Fruit fly (Drosophila melanogaster) whole organism, embryonic: ENCODE data around the gene Nf-YC.

ENCODE experiments used
- B-H2 ChIP-seq: fragments of 200-800 bp; sonication (Bioruptor generic); optimal IDR thresholded peaks from 2 replicates; lab custom pipeline; 2018; ENCODE audit warnings: missing biosample characterization, mild to moderate bottlenecking, missing genetic modification characterization
- Bteb2 ChIP-seq: fragments of 200-800 bp; sonication (Bioruptor generic); optimal IDR thresholded peaks from 2 replicates; lab custom pipeline; 2016; ENCODE audit warnings: missing biosample characterization, missing genetic modification characterization
- CG12236 ChIP-seq: fragments of 200-800 bp; sonication (Bioruptor generic); optimal IDR thresholded peaks from 2 replicates; lab custom pipeline; 2016; ENCODE audit warnings: missing biosample characterization, missing genetic modification characterization
- CG14710 ChIP-seq: fragments of 200-800 bp; sonication (Bioruptor generic); optimal IDR thresholded peaks from 3 replicates; lab custom pipeline; 2019; ENCODE audit warnings: missing biosample characterization, mild to moderate bottlenecking, missing genetic modification characterization, moderate library complexity
- CG15601 ChIP-seq: fragments of 200-800 bp; sonication (Bioruptor generic); optimal IDR thresholded peaks from 3 replicates; lab custom pipeline; 2019; ENCODE audit warnings: missing biosample characterization, mild to moderate bottlenecking, missing genetic modification characterization, moderate library complexity
- CG1603 ChIP-seq: fragments of 200-800 bp; sonication (Bioruptor generic); optimal IDR thresholded peaks from 2 replicates; lab custom pipeline; 2019; ENCODE audit warnings: missing biosample characterization, mild to moderate bottlenecking, missing genetic modification characterization, moderate library complexity
- CG16813 ChIP-seq: fragments of 200-800 bp; sonication (Bioruptor generic); IDR thresholded peaks from 3 replicates; pipeline ENCODE4 v1.3.6; 2022; ENCODE audit warnings: missing biosample characterization, missing genetic modification characterization; ENCODE audit not compliant: partially characterized antibody
- CG17186 ChIP-seq: fragments of 200-800 bp; sonication (Bioruptor generic); optimal IDR thresholded peaks from 3 replicates; lab custom pipeline; 2017; ENCODE audit warnings: missing biosample characterization, missing genetic modification reagents, missing genetic modification characterization
- CG3847 ChIP-seq: fragments of 200-800 bp; sonication (Bioruptor generic); IDR thresholded peaks from 2 replicates; pipeline ENCODE4 v1.3.6; 2022; ENCODE audit warnings: missing biosample characterization, missing genetic modification characterization
- CG8089 ChIP-seq: fragments of 200-800 bp; sonication (Bioruptor generic); optimal IDR thresholded peaks from 3 replicates; lab custom pipeline; 2016; ENCODE audit warnings: missing biosample characterization, missing genetic modification characterization
- CG9437 ChIP-seq: fragments of 200-800 bp; sonication (Bioruptor generic); optimal IDR thresholded peaks from 2 replicates; lab custom pipeline; 2018; ENCODE audit warnings: missing biosample characterization, mild to moderate bottlenecking, missing genetic modification characterization
- CG9797 ChIP-seq: fragments of 200-800 bp; sonication (Bioruptor generic); optimal IDR thresholded peaks from 3 replicates; lab custom pipeline; 2018; ENCODE audit warnings: missing biosample characterization, mild to moderate bottlenecking, missing genetic modification characterization
- Chrac-16 ChIP-seq: fragments of 200-800 bp; sonication (Bioruptor generic); optimal IDR thresholded peaks from 3 replicates; lab custom pipeline; 2016; ENCODE audit warnings: missing biosample characterization, missing genetic modification characterization
- CkIIα-i1 ChIP-seq: fragments of 200-800 bp; sonication (Bioruptor generic); IDR thresholded peaks from 2 replicates; pipeline ENCODE4 v1.3.6; 2022; ENCODE audit warnings: missing biosample characterization, missing genetic modification characterization
- D ChIP-seq, 2 experiments: fragments of 200-800 bp in 1 of 2; fragments of >200 bp in 1 of 2; sonication (Bioruptor generic) in 1 of 2; optimal IDR thresholded peaks; 2 replicates in 1 of 2; 3 replicates in 1 of 2; lab custom pipeline; 2017; ENCODE audit warnings: mild to moderate bottlenecking in 1 of 2, missing biosample characterization in 1 of 2, missing genetic modification characterization in 1 of 2, missing genetic modification reagents in 1 of 2
- D19A ChIP-seq: fragments of 200-800 bp; optimal IDR thresholded peaks from 3 replicates; lab custom pipeline; 2019; ENCODE audit warnings: missing biosample characterization, mild to moderate bottlenecking, missing genetic modification characterization, moderate library complexity
- Dad ChIP-seq: fragments of 200-800 bp; sonication (Bioruptor generic); optimal IDR thresholded peaks from 3 replicates; lab custom pipeline; 2016; ENCODE audit warnings: missing biosample characterization, missing genetic modification characterization
- Dbx ChIP-seq: fragments of 200-800 bp; sonication (Bioruptor generic); IDR thresholded peaks from 3 replicates; pipeline ENCODE4 v1.3.6; 2022; ENCODE audit warnings: missing biosample characterization, missing genetic modification characterization
- Dip2 ChIP-seq: fragments of 200-800 bp; sonication (Bioruptor generic); IDR thresholded peaks from 2 replicates; pipeline ENCODE4 v1.3.6; 2022; ENCODE audit warnings: missing biosample characterization, missing genetic modification characterization
- Doc2 ChIP-seq: fragments of 200-800 bp; sonication (Bioruptor generic); IDR thresholded peaks from 2 replicates; pipeline ENCODE4 v1.3.6; 2022; ENCODE audit warnings: missing biosample characterization, missing genetic modification characterization
- Drgx ChIP-seq: fragments of 200-800 bp; sonication (Bioruptor generic); IDR thresholded peaks from 2 replicates; pipeline ENCODE4 v1.3.6; 2022; ENCODE audit warnings: missing biosample characterization, missing genetic modification characterization
- E2f1 ChIP-seq: fragments of 200-800 bp; sonication (Bioruptor generic); IDR thresholded peaks from 2 replicates; pipeline ENCODE4 v1.3.6; 2022; ENCODE audit warnings: missing biosample characterization, missing genetic modification characterization
- ERR ChIP-seq: fragments of 200-800 bp; sonication (Bioruptor generic); optimal IDR thresholded peaks from 2 replicates; lab custom pipeline; 2016; ENCODE audit warnings: missing biosample characterization, missing genetic modification characterization
- Fer1 ChIP-seq: fragments of 200-800 bp; sonication (Bioruptor generic); optimal IDR thresholded peaks from 2 replicates; lab custom pipeline; 2017; ENCODE audit warnings: missing biosample characterization, mild to moderate bottlenecking, missing genetic modification characterization
- Jarid2 ChIP-seq: fragments of 200-800 bp; sonication (Bioruptor generic); optimal IDR thresholded peaks from 3 replicates; lab custom pipeline; 2017; ENCODE audit warnings: mild to moderate bottlenecking, missing biosample characterization, missing genetic modification reagents, missing genetic modification characterization
- NC2β ChIP-seq: fragments of 200-800 bp; sonication (Bioruptor generic); optimal IDR thresholded peaks from 2 replicates; lab custom pipeline; 2016; ENCODE audit warnings: missing biosample characterization, missing genetic modification characterization
- PHDP ChIP-seq: fragments of 200-800 bp; sonication (Bioruptor generic); optimal IDR thresholded peaks from 3 replicates; lab custom pipeline; 2018; ENCODE audit warnings: missing biosample characterization, mild to moderate bottlenecking, missing genetic modification characterization, moderate library complexity
- Rfx ChIP-seq: fragments of 200-800 bp; sonication (Bioruptor generic); IDR thresholded peaks from 2 replicates; pipeline ENCODE4 v1.3.6; 2022; ENCODE audit warnings: missing biosample characterization, missing genetic modification characterization
- Sry-β ChIP-seq: fragments of 200-800 bp; sonication (Bioruptor generic); optimal IDR thresholded peaks from 2 replicates; lab custom pipeline; 2018; ENCODE audit warnings: missing biosample characterization, mild to moderate bottlenecking, missing genetic modification characterization, moderate library complexity
- ash1 ChIP-seq: fragments of 200-800 bp; sonication (Bioruptor generic); optimal IDR thresholded peaks from 2 replicates; lab custom pipeline; 2018; ENCODE audit warnings: missing biosample characterization, mild to moderate bottlenecking, missing genetic modification characterization
- chinmo ChIP-seq: fragments of 200-800 bp; sonication (Bioruptor generic); IDR thresholded peaks from 4 replicates; pipeline ENCODE4 v1.3.6; 2022; ENCODE audit warnings: missing biosample characterization, missing genetic modification characterization; ENCODE audit not compliant: partially characterized antibody
- chm ChIP-seq: fragments of 200-800 bp; sonication (Bioruptor generic); IDR thresholded peaks from 2 replicates; pipeline ENCODE4 v1.3.6; 2022; ENCODE audit warnings: missing biosample characterization, missing genetic modification characterization
- eyg ChIP-seq: fragments of 200-800 bp; sonication (Bioruptor generic); optimal IDR thresholded peaks from 3 replicates; lab custom pipeline; 2016; ENCODE audit warnings: missing biosample characterization, missing genetic modification characterization
- fd102C ChIP-seq: fragments of 200-800 bp; sonication (Bioruptor generic); optimal IDR thresholded peaks from 2 replicates; lab custom pipeline; 2018; ENCODE audit warnings: missing biosample characterization, mild to moderate bottlenecking, missing genetic modification characterization, moderate library complexity
- fd64A ChIP-seq: fragments of 200-800 bp; sonication (Bioruptor generic); optimal IDR thresholded peaks from 3 replicates; lab custom pipeline; 2018; ENCODE audit warnings: missing biosample characterization, mild to moderate bottlenecking, missing genetic modification characterization
- gce ChIP-seq: fragments of 200-800 bp; sonication (Bioruptor generic); IDR thresholded peaks from 3 replicates; pipeline ENCODE4 v1.3.6; 2022; ENCODE audit warnings: missing biosample characterization, missing genetic modification characterization
- jing ChIP-seq: fragments of 200-800 bp; sonication (Bioruptor generic); optimal IDR thresholded peaks from 2 replicates; lab custom pipeline; 2018; ENCODE audit warnings: missing biosample characterization, mild to moderate bottlenecking, missing genetic modification characterization
- kah ChIP-seq: fragments of 200-800 bp; sonication (Bioruptor generic); optimal IDR thresholded peaks from 2 replicates; lab custom pipeline; 2018; ENCODE audit warnings: missing biosample characterization, mild to moderate bottlenecking, missing genetic modification characterization
- maf-S ChIP-seq: fragments of 200-800 bp; sonication (Bioruptor generic); optimal IDR thresholded peaks from 2 replicates; lab custom pipeline; 2016; ENCODE audit warnings: missing biosample characterization, missing genetic modification characterization
- mam ChIP-seq: fragments of 200-800 bp; sonication (Bioruptor generic); optimal IDR thresholded peaks from 3 replicates; lab custom pipeline; 2016; ENCODE audit warnings: missing biosample characterization, missing genetic modification characterization
- nerfin-1 ChIP-seq: fragments of 200-800 bp; sonication (Bioruptor generic); optimal IDR thresholded peaks from 3 replicates; lab custom pipeline; 2019; ENCODE audit warnings: missing biosample characterization, mild to moderate bottlenecking, missing genetic modification characterization, moderate library complexity
- pros ChIP-seq: fragments of 200-800 bp; sonication (Bioruptor generic); optimal IDR thresholded peaks from 3 replicates; lab custom pipeline; 2019; ENCODE audit warnings: missing biosample characterization, mild to moderate bottlenecking, missing genetic modification characterization, moderate library complexity
- row ChIP-seq: fragments of 200-800 bp; sonication (Bioruptor generic); IDR thresholded peaks from 3 replicates; pipeline ENCODE4 v1.3.6; 2022; ENCODE audit warnings: missing biosample characterization, missing genetic modification characterization
- shn ChIP-seq: fragments of 200-800 bp; sonication (Bioruptor generic); optimal IDR thresholded peaks from 3 replicates; lab custom pipeline; 2016; ENCODE audit warnings: missing biosample characterization, missing genetic modification characterization
- sima ChIP-seq: fragments of 200-800 bp; sonication (Bioruptor generic); optimal IDR thresholded peaks from 2 replicates; lab custom pipeline; 2016; ENCODE audit warnings: missing biosample characterization, missing genetic modification characterization
- slou ChIP-seq: fragments of 200-800 bp; sonication (Bioruptor generic); optimal IDR thresholded peaks from 3 replicates; lab custom pipeline; 2016; ENCODE audit warnings: missing biosample characterization, missing genetic modification characterization
- so ChIP-seq: fragments of 200-800 bp; sonication (Bioruptor generic); IDR thresholded peaks from 3 replicates; pipeline ENCODE4 v1.3.6; 2022; ENCODE audit warnings: missing biosample characterization, missing genetic modification characterization
- tgo ChIP-seq: fragments of 200-800 bp; sonication (Bioruptor generic); IDR thresholded peaks from 3 replicates; pipeline ENCODE4 v1.3.6; 2022; ENCODE audit warnings: missing biosample characterization, missing genetic modification characterization
- yki ChIP-seq: fragments of >200 bp; optimal IDR thresholded peaks from 3 replicates; lab custom pipeline; 2018
- zen2 ChIP-seq: fragments of 200-800 bp; sonication (Bioruptor generic); IDR thresholded peaks from 3 replicates; pipeline ENCODE4 v1.3.6; 2022; ENCODE audit warnings: missing biosample characterization, missing genetic modification characterization; ENCODE audit not compliant: partially characterized antibody
- zf30C ChIP-seq: fragments of 200-800 bp; sonication (Bioruptor generic); optimal IDR thresholded peaks from 3 replicates; lab custom pipeline; 2018; ENCODE audit warnings: missing biosample characterization, mild to moderate bottlenecking, missing genetic modification characterization

Nf-YC gene

DNA sequence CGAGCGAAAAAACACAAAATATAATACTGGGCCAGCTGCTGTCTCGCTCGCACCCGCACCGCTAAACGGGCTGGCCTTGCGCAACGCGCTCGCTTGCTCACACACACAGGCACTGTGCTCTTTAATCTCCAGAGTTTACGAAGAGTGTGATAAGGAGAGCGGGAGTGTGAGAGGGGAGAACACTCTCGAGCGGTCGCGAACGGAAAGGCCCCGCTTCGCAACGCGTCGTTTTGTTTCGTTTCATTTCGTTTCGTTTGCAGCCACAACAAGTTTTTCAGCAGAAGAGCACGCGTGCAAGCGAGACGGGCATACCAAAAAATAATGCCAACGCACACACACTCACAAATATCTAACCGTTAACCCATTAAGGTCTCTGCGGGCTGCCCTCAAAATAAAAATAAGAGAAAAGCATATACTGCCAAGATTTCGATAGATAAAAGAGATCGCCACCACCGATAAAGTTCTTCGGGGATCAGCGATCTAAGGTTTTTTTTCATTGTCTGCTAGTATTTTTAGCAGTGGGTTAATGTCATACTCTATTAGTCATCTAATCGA, 40.9 kb upstream of the Nf-YC start (continued):
- TF ChIP-seq CG16813 (GFP tag; lab: Robert Waterston, UW) (no peak), CG9797 (GFP tag; lab: Kevin White, UChicago) (no peak), Bteb2 (GFP tag; lab: Kevin White, UChicago) (no peak), CG15601 (tag; lab: Kevin White, UChicago) (no peak), so (GFP tag; lab: Robert Waterston, UW) (peak; percentile 66; the same call in 2 of the 3 replicates), ERR (GFP tag; lab: Kevin White, UChicago) (no peak), tgo (GFP tag; lab: Robert Waterston, UW) (peak; percentile 68; the same call in 2 of the 3 replicates), CG3847 (GFP tag; lab: Robert Waterston, UW) (peak; percentile 48), slou (no peak), yki (no peak), jing (GFP tag; lab: Kevin White, UChicago) (no peak), B-H2 (GFP tag; lab: Kevin White, UChicago) (peak; percentile 10), Dbx (GFP tag; lab: Robert Waterston, UW) (peak; percentile 69; the same call in 2 of the 3 replicates), nerfin-1 (tag; lab: Kevin White, UChicago) (no peak), gce (GFP tag; lab: Robert Waterston, UW) (peak; percentile 25; the same call in 1 of the 3 replicates), maf-S (GFP tag; lab: Kevin White, UChicago) (peak; percentile 33), Jarid2 (GFP tag; lab: Kevin White, UChicago) (no peak), NC2β (no peak), E2f1 (GFP tag; lab: Robert Waterston, UW) (peak; percentile 59), D19A (tag; lab: Kevin White, UChicago) (peak; percentile 41), Doc2 (GFP tag; lab: Robert Waterston, UW) (no peak), fd64A (GFP tag; lab: Kevin White, UChicago) (no peak), CG17186 (no peak), chm (peak; percentile 73; the same call in 1 of the 2 replicates), zen2 (GFP tag; lab: Robert Waterston, UW) (no peak), row (peak; percentile 71; the same call in 2 of the 3 replicates), CG12236 (GFP tag; lab: Kevin White, UChicago) (no peak), CG8089 (GFP tag; lab: Kevin White, UChicago) (no peak), PHDP (tag; lab: Kevin White, UChicago) (peak; percentile 6), Fer1 (GFP tag; lab: Kevin White, UChicago) (peak; percentile 20), mam (GFP tag; lab: Kevin White, UChicago) (peak; percentile 55), kah (GFP tag; lab: Kevin White, UChicago) (no peak), CG9437 (GFP tag; lab: Kevin White, UChicago) (no peak), Dad (GFP tag; lab: Kevin White, UChicago) (no peak), D (optimal IDR thresholded peaks at IDR 0.05; lab: Kevin White, UChicago) (no peak), D (GFP tag; optimal IDR thresholded peaks at IDR 0.05; lab: Kevin White, UChicago) (no peak), CG1603 (tag; lab: Kevin White, UChicago) (peak; percentile 6), Dip2 (no peak), sima (GFP tag; lab: Kevin White, UChicago) (no peak), Rfx (peak; percentile 83), Drgx (peak; percentile 84), ash1 (no peak), zf30C (GFP tag; lab: Kevin White, UChicago) (peak; percentile 48), fd102C (GFP tag; lab: Kevin White, UChicago) (no peak), CG14710 (tag; lab: Kevin White, UChicago) (no peak), eyg (peak; percentile 20), pros (GFP tag; lab: Kevin White, UChicago) (peak; percentile 91), CkIIα-i1 (GFP tag; lab: Robert Waterston, UW) (no peak), shn (GFP tag; lab: Kevin White, UChicago) (no peak), Sry-β (GFP tag; lab: Kevin White, UChicago) (no peak), chinmo (GFP tag; lab: Robert Waterston, UW) (peak; percentile 99), Chrac-16 (GFP tag; lab: Kevin White, UChicago) (peak; percentile 25)
